Worm (Caenorhabditis elegans) whole organism, L4/young adult: ENCODE results near the gene casy-1.

ENCODE experiments used
- W03F9.2 ChIP-seq: fragments of 150-350 bp; optimal IDR thresholded peaks from 2 replicates; lab custom pipeline; 2014; ENCODE audit warnings: missing biosample characterization, missing genetic modification characterization
- him-1 ChIP-seq: sonication (generic microtip); optimal IDR thresholded peaks from 2 replicates; lab custom pipeline; 2016; ENCODE audit warnings: missing genotype, missing genetic modification reagents, missing genetic modification characterization, missing compliant biosample characterization

ce11 chrII:5959575-5960119, 3.2 kb upstream of the casy-1 start:
- TF ChIP-seq him-1 (tag; lab: Kevin White, UChicago) (no peak), W03F9.2 (tag; lab: Kevin White, UChicago) (no peak)
